Worm (Caenorhabditis elegans) whole organism, young adult: Measurements from ENCODE around the gene gfrp-1.

Experiments
- F37B4.10 ChIP-seq: fragments of 200-800 bp; sonication (Bioruptor generic); IDR thresholded peaks from 2 replicates; pipeline ENCODE4 v1.3.6; 2022; ENCODE audit warnings: missing genetic modification characterization, missing compliant biosample characterization
- Y67H2A.10 ChIP-seq: fragments of 200-800 bp; sonication (Bioruptor generic); conservative IDR thresholded peaks from 2 replicates; pipeline ENCODE4 v1.3.6; 2022; ENCODE audit warnings: missing genetic modification reagents, missing genetic modification characterization, missing compliant biosample characterization
- nfya-1 ChIP-seq: sonication (generic microtip); optimal IDR thresholded peaks from 2 replicates; lab custom pipeline; 2017; ENCODE audit warnings: antibody characterized with exemption, missing compliant biosample characterization, missing genetic modification characterization, borderline replicate concordance; ENCODE audit not compliant: insufficient read depth
- nfyb-1 ChIP-seq: fragments of 200-800 bp; sonication (Bioruptor generic); IDR thresholded peaks from 2 replicates; pipeline ENCODE4 v1.3.6; 2022; ENCODE audit warnings: missing genetic modification reagents, missing genetic modification characterization, missing compliant biosample characterization
- pha-4 ChIP-seq: fragments of 150-350 bp; sonication (generic microtip); optimal IDR thresholded peaks from 2 replicates; lab custom pipeline; 2014; ENCODE audit warnings: missing biosample characterization, missing genetic modification reagents, missing genetic modification characterization
- rpc-1 ChIP-seq, 2 experiments: fragments of 150-350 bp in 1 of 2; sonication (generic microtip) in 1 of 2; optimal IDR thresholded peaks; 2 replicates each; lab custom pipeline; 2014 to 2018; ENCODE audit warnings: missing biosample characterization in 1 of 2, missing genetic modification characterization in 1 of 2, missing genetic modification reagents in 1 of 2, missing genotype in 1 of 2
- snpc-3.4 ChIP-seq: sonication (generic microtip); optimal IDR thresholded peaks from 2 replicates; lab custom pipeline; 2017; ENCODE audit warnings: missing genetic modification characterization, mild to moderate bottlenecking, missing compliant biosample characterization, antibody characterized with exemption, moderate library complexity, missing genotype, missing genetic modification reagents
- ztf-28 ChIP-seq: fragments of 200-800 bp; sonication (Bioruptor generic); IDR thresholded peaks from 2 replicates; pipeline ENCODE4 v1.3.6; 2022; ENCODE audit warnings: missing genetic modification reagents, missing genetic modification characterization, missing compliant biosample characterization

DNA sequence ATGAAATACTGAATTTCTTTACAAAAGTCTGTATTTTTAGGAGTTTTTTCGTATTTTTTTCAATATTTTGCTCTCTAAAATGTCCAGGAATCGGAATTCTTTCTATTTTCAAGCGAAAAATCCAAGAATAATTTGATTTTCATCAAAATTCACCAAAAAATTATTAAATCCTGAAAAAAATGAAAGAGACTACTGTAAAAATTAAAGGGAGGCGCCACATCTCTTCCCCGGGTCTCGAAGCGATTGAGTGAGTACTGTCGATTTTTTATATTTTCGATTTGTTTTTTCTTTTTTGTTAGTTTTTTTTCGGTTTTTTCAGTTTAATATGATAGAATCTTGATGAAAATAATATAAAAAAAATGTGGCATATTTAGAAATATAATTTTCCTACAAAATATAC lies 19.9 kb upstream of the gfrp-1 start:
- TF ChIP-seq rpc-1 (optimal IDR thresholded peaks at IDR 0.05; lab: Kevin White, UChicago) = no peak
- TF ChIP-seq rpc-1 (tag; optimal IDR thresholded peaks at IDR 0.05; lab: Kevin White, UChicago) = no peak
- no peak for TF ChIP-seq pha-4 (tag; lab: Kevin White, UChicago)
- TF ChIP-seq ztf-28 (GFP tag; lab: Robert Waterston, UW) = no peak
- no peak for TF ChIP-seq nfya-1 (tag; lab: Kevin White, UChicago)
- TF ChIP-seq nfyb-1 = no peak
- no peak for TF ChIP-seq Y67H2A.10
- TF ChIP-seq snpc-3.4 (tag; lab: Kevin White, UChicago) = no peak
- no peak for TF ChIP-seq F37B4.10 (GFP tag; lab: Robert Waterston, UW)
